Fruit fly (Drosophila melanogaster) whole organism, embryonic: Measurements from ENCODE around the gene CG15347.

Experiments
- CG10274 ChIP-seq: fragments of 200-800 bp; sonication (Bioruptor generic); optimal IDR thresholded peaks from 3 replicates; lab custom pipeline; 2017; ENCODE audit warnings: missing biosample characterization, mild to moderate bottlenecking, missing genetic modification characterization
- CG11504 ChIP-seq: fragments of 200-800 bp; sonication (Bioruptor generic); optimal IDR thresholded peaks from 3 replicates; lab custom pipeline; 2019; ENCODE audit warnings: missing biosample characterization, mild to moderate bottlenecking, missing genetic modification characterization, moderate library complexity
- CG12155 ChIP-seq: fragments of 200-800 bp; sonication (Bioruptor generic); optimal IDR thresholded peaks from 3 replicates; lab custom pipeline; 2016; ENCODE audit warnings: missing biosample characterization, missing genetic modification characterization
- CG13775 ChIP-seq: fragments of 200-800 bp; sonication (Bioruptor generic); optimal IDR thresholded peaks from 3 replicates; lab custom pipeline; 2017; ENCODE audit warnings: missing biosample characterization, mild to moderate bottlenecking, missing genetic modification characterization
- CG15269 ChIP-seq: fragments of 200-800 bp; sonication (Bioruptor generic); optimal IDR thresholded peaks from 2 replicates; lab custom pipeline; 2018; ENCODE audit warnings: missing biosample characterization, mild to moderate bottlenecking, missing genetic modification characterization, moderate library complexity
- CG1603 ChIP-seq: fragments of 200-800 bp; sonication (Bioruptor generic); optimal IDR thresholded peaks from 2 replicates; lab custom pipeline; 2019; ENCODE audit warnings: missing biosample characterization, mild to moderate bottlenecking, missing genetic modification characterization, moderate library complexity
- CG17829 ChIP-seq: fragments of 200-800 bp; optimal IDR thresholded peaks from 2 replicates; lab custom pipeline; 2019; ENCODE audit warnings: missing biosample characterization, mild to moderate bottlenecking, missing genetic modification characterization, moderate library complexity
- CG2120 ChIP-seq: fragments of 200-800 bp; sonication (Bioruptor generic); optimal IDR thresholded peaks from 3 replicates; lab custom pipeline; 2016; ENCODE audit warnings: missing biosample characterization, missing genetic modification characterization
- CG2712 ChIP-seq: fragments of 200-800 bp; optimal IDR thresholded peaks from 3 replicates; lab custom pipeline; 2019; ENCODE audit warnings: missing biosample characterization, mild to moderate bottlenecking, missing genetic modification characterization, moderate library complexity
- CG32772 ChIP-seq: fragments of 200-800 bp; sonication (Bioruptor generic); IDR thresholded peaks from 2 replicates; pipeline ENCODE4 v1.3.6; 2022; ENCODE audit warnings: missing biosample characterization, missing genetic modification characterization
- CG3281 ChIP-seq: fragments of 200-800 bp; sonication (Bioruptor generic); optimal IDR thresholded peaks from 3 replicates; lab custom pipeline; 2017; ENCODE audit warnings: missing biosample characterization, mild to moderate bottlenecking, missing genetic modification characterization
- CG43689 ChIP-seq: fragments of 200-800 bp; sonication (Bioruptor generic); IDR thresholded peaks from 2 replicates; pipeline ENCODE4 v1.3.6; 2022; ENCODE audit warnings: missing biosample characterization, missing genetic modification characterization
- CG7556 ChIP-seq: fragments of 200-800 bp; sonication (Bioruptor generic); optimal IDR thresholded peaks from 2 replicates; lab custom pipeline; 2017; ENCODE audit warnings: missing biosample characterization, mild to moderate bottlenecking, missing genetic modification characterization
- CG8089 ChIP-seq: fragments of 200-800 bp; sonication (Bioruptor generic); optimal IDR thresholded peaks from 3 replicates; lab custom pipeline; 2016; ENCODE audit warnings: missing biosample characterization, missing genetic modification characterization
- CG9215 ChIP-seq: fragments of 200-800 bp; sonication (Bioruptor generic); IDR thresholded peaks from 2 replicates; pipeline ENCODE4 v1.3.6; 2022; ENCODE audit warnings: missing biosample characterization, missing genetic modification characterization
- Chrac-16 ChIP-seq: fragments of 200-800 bp; sonication (Bioruptor generic); optimal IDR thresholded peaks from 3 replicates; lab custom pipeline; 2016; ENCODE audit warnings: missing biosample characterization, missing genetic modification characterization
- Ets65A ChIP-seq: fragments of 200-800 bp; sonication (Bioruptor generic); peaks from one replicate; lab custom pipeline; 2016; ENCODE audit warnings: missing biosample characterization, missing genetic modification characterization
- Hr51 ChIP-seq, 2 experiments: fragments of 200-800 bp; sonication (Bioruptor generic); optimal IDR thresholded peaks; 2 replicates in 1 of 2; 3 replicates in 1 of 2; lab custom pipeline; 2016 to 2018; ENCODE audit warnings: missing biosample characterization in 2 of 2, missing genetic modification characterization in 2 of 2, mild to moderate bottlenecking in 1 of 2, moderate library complexity in 1 of 2
- Hsf ChIP-seq: fragments of 200-800 bp; sonication (Bioruptor generic); optimal IDR thresholded peaks from 3 replicates; lab custom pipeline; 2016; ENCODE audit warnings: missing biosample characterization, missing genetic modification characterization
- Meics ChIP-seq: fragments of 200-800 bp; sonication (Bioruptor generic); optimal IDR thresholded peaks from 2 replicates; lab custom pipeline; 2017; ENCODE audit warnings: missing biosample characterization, mild to moderate bottlenecking, missing genetic modification characterization
- Mrtf ChIP-seq: fragments of 200-800 bp; sonication (Bioruptor generic); IDR thresholded peaks from 3 replicates; pipeline ENCODE4 v1.3.6; 2022; ENCODE audit warnings: missing biosample characterization, missing genetic modification characterization
- NFAT ChIP-seq: fragments of 200-800 bp; sonication (Bioruptor generic); IDR thresholded peaks from 2 replicates; pipeline ENCODE4 v1.3.6; 2022; ENCODE audit warnings: missing biosample characterization, missing genetic modification characterization
- Oli ChIP-seq: fragments of 200-800 bp; sonication (Bioruptor generic); optimal IDR thresholded peaks from 2 replicates; lab custom pipeline; 2018; ENCODE audit warnings: missing biosample characterization, mild to moderate bottlenecking, missing genetic modification characterization, moderate library complexity
- Vsx1 ChIP-seq: fragments of 200-800 bp; sonication (Bioruptor generic); optimal IDR thresholded peaks from 2 replicates; lab custom pipeline; 2017; ENCODE audit warnings: missing biosample characterization, mild to moderate bottlenecking, missing genetic modification characterization, missing genetic modification reagents
- Xbp1 ChIP-seq: fragments of 200-800 bp; sonication (Bioruptor generic); optimal IDR thresholded peaks from 3 replicates; lab custom pipeline; 2016; ENCODE audit warnings: missing biosample characterization, mild to moderate bottlenecking, missing genetic modification characterization
- Xrp1 ChIP-seq: fragments of 200-800 bp; sonication (Bioruptor generic); IDR thresholded peaks from 2 replicates; pipeline ENCODE4 v1.3.6; 2022; ENCODE audit warnings: missing biosample characterization, missing genetic modification characterization
- az2 ChIP-seq: fragments of 200-800 bp; sonication (Bioruptor generic); optimal IDR thresholded peaks from 3 replicates; lab custom pipeline; 2016; ENCODE audit warnings: missing biosample characterization, missing genetic modification characterization
- bbx ChIP-seq: fragments of 200-800 bp; sonication (Bioruptor generic); IDR thresholded peaks from 2 replicates; pipeline ENCODE4 v1.3.6; 2022; ENCODE audit warnings: missing biosample characterization, missing genetic modification characterization; ENCODE audit not compliant: partially characterized antibody
- bsh ChIP-seq, 2 experiments: fragments of 200-800 bp; sonication (Bioruptor generic); optimal IDR thresholded peaks; 2 replicates each; lab custom pipeline; 2017 to 2018; ENCODE audit warnings: mild to moderate bottlenecking in 2 of 2, missing biosample characterization in 2 of 2, missing genetic modification characterization in 2 of 2, moderate library complexity in 1 of 2
- chif ChIP-seq, 2 experiments: fragments of 200-800 bp; sonication (Bioruptor generic); optimal IDR thresholded peaks; 3 replicates each; lab custom pipeline; 2016; ENCODE audit warnings: missing biosample characterization in 2 of 2, missing genetic modification characterization in 2 of 2
- chinmo ChIP-seq: fragments of 200-800 bp; sonication (Bioruptor generic); IDR thresholded peaks from 4 replicates; pipeline ENCODE4 v1.3.6; 2022; ENCODE audit warnings: missing biosample characterization, missing genetic modification characterization; ENCODE audit not compliant: partially characterized antibody
- dpn ChIP-seq, 2 experiments: fragments of 200-800 bp; sonication (Bioruptor generic); optimal IDR thresholded peaks; 3 replicates each; lab custom pipeline; 2016; ENCODE audit warnings: missing biosample characterization in 2 of 2, missing genetic modification characterization in 2 of 2
- dysf ChIP-seq: fragments of 200-800 bp; sonication (Bioruptor generic); IDR thresholded peaks from 3 replicates; pipeline ENCODE4 v1.3.6; 2022; ENCODE audit warnings: missing biosample characterization, missing genetic modification characterization
- eve ChIP-seq, 2 experiments: fragments of >200 bp; optimal IDR thresholded peaks; 2 replicates each; lab custom pipeline; 2017; ENCODE audit warnings: missing biosample characterization in 2 of 2, missing genetic modification characterization in 2 of 2
- gem ChIP-seq: fragments of 200-800 bp; sonication (Bioruptor generic); optimal IDR thresholded peaks from 2 replicates; lab custom pipeline; 2019; ENCODE audit warnings: missing biosample characterization, mild to moderate bottlenecking, missing genetic modification characterization, moderate library complexity
- ind ChIP-seq: fragments of 200-800 bp; sonication (Bioruptor generic); optimal IDR thresholded peaks from 3 replicates; lab custom pipeline; 2016; ENCODE audit warnings: missing biosample characterization, missing genetic modification characterization
- kay ChIP-seq: fragments of 200-800 bp; sonication (Bioruptor generic); optimal IDR thresholded peaks from 2 replicates; lab custom pipeline; 2016; ENCODE audit warnings: missing biosample characterization, missing genetic modification characterization
- mam ChIP-seq: fragments of 200-800 bp; sonication (Bioruptor generic); optimal IDR thresholded peaks from 3 replicates; lab custom pipeline; 2016; ENCODE audit warnings: missing biosample characterization, missing genetic modification characterization
- nmo ChIP-seq: fragments of 200-800 bp; sonication (Bioruptor generic); optimal IDR thresholded peaks from 2 replicates; lab custom pipeline; 2018; ENCODE audit warnings: missing biosample characterization, mild to moderate bottlenecking, missing genetic modification characterization, moderate library complexity
- phol ChIP-seq: fragments of 200-800 bp; sonication (Bioruptor generic); optimal IDR thresholded peaks from 3 replicates; lab custom pipeline; 2018; ENCODE audit warnings: missing biosample characterization, mild to moderate bottlenecking, missing genetic modification characterization, moderate library complexity
- pnt ChIP-seq: fragments of 200-800 bp; sonication (Bioruptor generic); optimal IDR thresholded peaks from 3 replicates; lab custom pipeline; 2016; ENCODE audit warnings: missing biosample characterization, missing genetic modification characterization
- prd ChIP-seq, 3 experiments: fragments of >200 bp in 2 of 3; fragments of 200-800 bp in 1 of 3; sonication (Bioruptor generic) in 1 of 3; optimal IDR thresholded peaks in 2 of 3; IDR thresholded peaks in 1 of 3; 2 replicates in 2 of 3; 3 replicates in 1 of 3; pipeline versions ENCODE4 v1.3.6 to Lab custom; 2017 to 2022; ENCODE audit warnings: missing biosample characterization in 1 of 3, missing genetic modification characterization in 1 of 3
- sens ChIP-seq: fragments of 200-800 bp; sonication (Bioruptor generic); peaks from one replicate; lab custom pipeline; 2016; ENCODE audit warnings: missing biosample characterization, missing genetic modification characterization
- so ChIP-seq: fragments of 200-800 bp; sonication (Bioruptor generic); IDR thresholded peaks from 3 replicates; pipeline ENCODE4 v1.3.6; 2022; ENCODE audit warnings: missing biosample characterization, missing genetic modification characterization
- sqz ChIP-seq: fragments of 200-800 bp; sonication (Bioruptor generic); optimal IDR thresholded peaks from 3 replicates; lab custom pipeline; 2018; ENCODE audit warnings: missing biosample characterization, mild to moderate bottlenecking, missing genetic modification characterization
- tin ChIP-seq: fragments of 200-800 bp; sonication (Bioruptor generic); optimal IDR thresholded peaks from 3 replicates; lab custom pipeline; 2016; ENCODE audit warnings: missing biosample characterization, missing genetic modification characterization
- tll ChIP-seq, 2 experiments: fragments of 200-800 bp in 1 of 2; fragments of >200 bp in 1 of 2; sonication (Bioruptor generic) in 1 of 2; optimal IDR thresholded peaks; 2 replicates each; lab custom pipeline; 2017 to 2019; ENCODE audit warnings: missing biosample characterization in 2 of 2, missing genetic modification characterization in 2 of 2, mild to moderate bottlenecking in 1 of 2, moderate library complexity in 1 of 2
- unpg ChIP-seq: fragments of 200-800 bp; sonication (Bioruptor generic); optimal IDR thresholded peaks from 3 replicates; lab custom pipeline; 2018; ENCODE audit warnings: missing biosample characterization, mild to moderate bottlenecking, missing genetic modification characterization, moderate library complexity

Gene CG15347

dm6 chrX:8491452-8492046, 30.9 kb upstream of the CG15347 start (continued):
- TF ChIP-seq CG11504 (tag; lab: Kevin White, UChicago), result peak; percentile 33
- no peak for TF ChIP-seq kay (GFP tag; lab: Kevin White, UChicago)
- peak; percentile 91 for TF ChIP-seq Ets65A (GFP tag; lab: Kevin White, UChicago)
- TF ChIP-seq so (GFP tag; lab: Robert Waterston, UW), result no peak
- TF ChIP-seq chif (GFP tag; optimal IDR thresholded peaks at IDR 0.05; lab: Kevin White, UChicago), result peak in 1 of 2 experiments; percentile 20
- TF ChIP-seq Xbp1 (GFP tag; lab: Kevin White, UChicago), result peak; percentile 52
- peak; percentile 38 for TF ChIP-seq az2
- TF ChIP-seq CG3281 (GFP tag; lab: Kevin White, UChicago), result peak; percentile 5
- peak in 1 of 2 experiments; percentile 56 for TF ChIP-seq bsh (GFP tag; optimal IDR thresholded peaks at IDR 0.05; lab: Kevin White, UChicago)
- TF ChIP-seq sqz (GFP tag; lab: Kevin White, UChicago), result peak; percentile 13
- peak; percentile 31; the same call in 1 of the 2 replicates for TF ChIP-seq Xrp1 (GFP tag; lab: Robert Waterston, UW)
- peak; percentile 41 for TF ChIP-seq Vsx1 (GFP tag; lab: Kevin White, UChicago)
- TF ChIP-seq tin (GFP tag; lab: Kevin White, UChicago), result peak; percentile 20
- TF ChIP-seq unpg, result peak; percentile 17
- peak in 1 of 2 experiments; percentile 54 for TF ChIP-seq eve (GFP tag; optimal IDR thresholded peaks at IDR 0.05; lab: Kevin White, UChicago)
- 0 out of 3 replicates have a peak, but pooled peaks have one; percentile 29 for TF ChIP-seq Mrtf (GFP tag; lab: Robert Waterston, UW)
- peak; percentile 16 for TF ChIP-seq CG2712 (tag; lab: Kevin White, UChicago)
- no peak for TF ChIP-seq CG32772 (GFP tag; lab: Robert Waterston, UW)
- TF ChIP-seq Hsf (GFP tag; lab: Kevin White, UChicago), result peak; percentile 35
- 0 out of 4 replicates have a peak, but pooled peaks have one; percentile 46 for TF ChIP-seq chinmo
- TF ChIP-seq mam, result peak; percentile 30
- no peak for TF ChIP-seq CG17829 (tag; lab: Kevin White, UChicago)
- TF ChIP-seq CG8089 (GFP tag; lab: Kevin White, UChicago), result peak; percentile 30
- TF ChIP-seq CG1603 (tag; lab: Kevin White, UChicago), result peak; percentile 2
- TF ChIP-seq gem, result peak; percentile 38
- TF ChIP-seq dysf (GFP tag; lab: Robert Waterston, UW), result peak; percentile 34; the same call in 1 of the 3 replicates
- no peak for TF ChIP-seq tll (GFP tag; optimal IDR thresholded peaks at IDR 0.05; lab: Kevin White, UChicago)
- peak in 1 of 2 experiments; percentile 46 for TF ChIP-seq Hr51 (GFP tag; optimal IDR thresholded peaks at IDR 0.05; lab: Kevin White, UChicago)
- peak; percentile 3 for TF ChIP-seq CG7556 (GFP tag; lab: Kevin White, UChicago)
- peak; percentile 7 for TF ChIP-seq CG10274 (GFP tag; lab: Kevin White, UChicago)
- TF ChIP-seq CG43689 (GFP tag; lab: Robert Waterston, UW), result no peak
- peak; percentile 15 for TF ChIP-seq nmo (GFP tag; lab: Kevin White, UChicago)
- TF ChIP-seq ind (GFP tag; lab: Kevin White, UChicago), result peak; percentile 32
- TF ChIP-seq CG15269 (tag; lab: Kevin White, UChicago), result peak; percentile 7
- TF ChIP-seq phol, result peak; percentile 32
- TF ChIP-seq dpn (GFP tag; optimal IDR thresholded peaks at IDR 0.05; lab: Kevin White, UChicago), result peak; percentile 31 to 35
- no peak for TF ChIP-seq bbx
- 0 out of 2 replicates have a peak, but pooled peaks have one; percentile 19 for TF ChIP-seq CG9215 (GFP tag; lab: Robert Waterston, UW)
- TF ChIP-seq Chrac-16 (GFP tag; lab: Kevin White, UChicago), result peak; percentile 4
- peak; percentile 45 for TF ChIP-seq CG13775
- TF ChIP-seq prd (optimal IDR thresholded peaks at IDR 0.05; lab: Kevin White, UChicago), result no peak
- peak; percentile 27; the same call in 1 of the 3 replicates for TF ChIP-seq prd (GFP tag; IDR thresholded peaks at IDR 0.05; lab: Robert Waterston, UW)
- TF ChIP-seq Oli, result peak; percentile 47
- TF ChIP-seq Meics (GFP tag; lab: Kevin White, UChicago), result peak; percentile 13
- peak; percentile 83 for TF ChIP-seq sens (GFP tag; lab: Kevin White, UChicago)
- TF ChIP-seq CG2120, result peak; percentile 36
- peak; percentile 31; the same call in 1 of the 2 replicates for TF ChIP-seq NFAT (GFP tag; lab: Robert Waterston, UW)
- peak; percentile 5 for TF ChIP-seq CG12155
- TF ChIP-seq pnt (GFP tag; lab: Kevin White, UChicago), result peak; percentile 21
